Fruit fly (Drosophila melanogaster) whole organism, adult: ENCODE data around the gene Pp4-19C.

ENCODE experiments used
- CG12768 ChIP-seq: fragments of 200-800 bp; sonication (Bioruptor generic); optimal IDR thresholded peaks from 2 replicates; lab custom pipeline; 2017; ENCODE audit warnings: missing biosample characterization, missing genetic modification characterization, mild to moderate bottlenecking, moderate library complexity, missing genetic modification reagents
- CG14711 ChIP-seq: fragments of 200-800 bp; sonication (Bioruptor generic); optimal IDR thresholded peaks from 2 replicates; lab custom pipeline; 2018; ENCODE audit warnings: missing biosample characterization, mild to moderate bottlenecking, missing genetic modification characterization, moderate library complexity
- toe ChIP-seq: fragments of 200-800 bp; sonication (Bioruptor generic); optimal IDR thresholded peaks from 2 replicates; lab custom pipeline; 2016; ENCODE audit warnings: missing biosample characterization, missing genetic modification characterization

DNA sequence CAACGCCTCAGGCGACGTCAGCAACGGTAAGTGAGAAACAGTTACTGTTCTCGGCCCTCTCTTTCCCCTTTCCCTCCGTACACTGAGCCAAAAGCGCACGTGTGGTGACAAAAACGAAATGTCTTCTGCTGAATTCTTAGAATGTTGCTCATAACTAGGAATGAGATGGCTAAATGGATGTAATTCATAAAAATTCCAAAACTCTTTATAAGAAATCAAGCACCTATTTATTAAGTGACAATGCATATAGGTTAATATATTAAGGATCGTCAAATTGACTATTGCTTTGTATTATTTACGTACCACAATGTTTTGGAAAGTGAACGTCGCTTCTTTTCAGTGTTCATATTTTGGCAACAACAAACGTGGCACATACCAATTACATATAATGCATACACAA, 10.7 kb upstream of the Pp4-19C start:
- TF ChIP-seq CG12768 (no peak), CG14711 (no peak), toe (GFP tag; lab: Kevin White, UChicago) (no peak)
